Worm (Caenorhabditis elegans) whole organism, L1 larva: Measurements from ENCODE around the gene Y47D3A.20.

Source experiments
- C04F5.9 ChIP-seq: sonication (generic microtip); optimal IDR thresholded peaks from 2 replicates; lab custom pipeline; 2016; ENCODE audit warnings: missing genetic modification characterization, missing compliant biosample characterization
- C16A3.4 ChIP-seq: fragments of 150-350 bp; optimal IDR thresholded peaks from 2 replicates; lab custom pipeline; 2014; ENCODE audit warnings: missing biosample characterization, missing genetic modification characterization
- C34B4.2 ChIP-seq: sonication (generic microtip); optimal IDR thresholded peaks from 2 replicates; lab custom pipeline; 2017; ENCODE audit warnings: mild to moderate bottlenecking, missing genetic modification characterization, missing compliant biosample characterization
- F16B12.6 ChIP-seq: fragments of 150-350 bp; optimal IDR thresholded peaks from 2 replicates; lab custom pipeline; 2014; ENCODE audit warnings: missing biosample characterization, missing genetic modification characterization
- blmp-1 ChIP-seq: fragments of 150-350 bp; optimal IDR thresholded peaks from 2 replicates; lab custom pipeline; 2014; ENCODE audit warnings: missing biosample characterization, missing genetic modification characterization
- dsc-1 ChIP-seq: sonication (generic microtip); optimal IDR thresholded peaks from 2 replicates; lab custom pipeline; 2016; ENCODE audit warnings: mild to moderate bottlenecking, missing genetic modification characterization, missing compliant biosample characterization
- efl-1 ChIP-seq, 4 experiments: fragments of 150-350 bp; optimal IDR thresholded peaks in 3 of 4; peaks in 1 of 4; 1 replicate in 1 of 4; 2 replicates in 3 of 4; lab custom pipeline; 2014; ENCODE audit warnings: missing biosample characterization in 2 of 4, missing genetic modification characterization in 2 of 4, missing genetic modification reagents in 2 of 4
- efl-3 ChIP-seq: fragments of 200-800 bp; sonication (Bioruptor generic); optimal IDR thresholded peaks from 2 replicates; lab custom pipeline; 2018; ENCODE audit warnings: mild to moderate bottlenecking, missing genetic modification characterization, missing compliant biosample characterization
- egl-13 ChIP-seq: sonication (generic microtip); optimal IDR thresholded peaks from 2 replicates; lab custom pipeline; 2016; ENCODE audit warnings: missing genotype, missing genetic modification reagents, missing genetic modification characterization, missing compliant biosample characterization
- elt-2 ChIP-seq: sonication (generic microtip); optimal IDR thresholded peaks from 2 replicates; lab custom pipeline; 2016; ENCODE audit warnings: missing genetic modification characterization, mild to moderate bottlenecking, inconsistent platforms, missing compliant biosample characterization, missing genetic modification reagents
- elt-3 ChIP-seq, 6 experiments: fragments of 150-350 bp in 1 of 6; sonication (generic microtip); optimal IDR thresholded peaks; 2 replicates each; lab custom pipeline; 2017 to 2018; ENCODE audit warnings: missing biosample characterization in 6 of 6, missing genetic modification characterization in 6 of 6, inconsistent platforms in 1 of 6
- fkh-10 ChIP-seq: sonication (generic microtip); optimal IDR thresholded peaks from 2 replicates; lab custom pipeline; 2017; ENCODE audit warnings: missing biosample characterization, missing genetic modification reagents, missing genetic modification characterization
- fkh-8 ChIP-seq: sonication (generic microtip); optimal IDR thresholded peaks from 2 replicates; lab custom pipeline; 2016; ENCODE audit warnings: mild to moderate bottlenecking, missing genetic modification characterization, missing compliant biosample characterization
- hlh-17 ChIP-seq: fragments of 200-800 bp; sonication (Bioruptor generic); optimal IDR thresholded peaks from 2 replicates; lab custom pipeline; 2018; ENCODE audit warnings: missing genetic modification characterization, mild to moderate bottlenecking, missing compliant biosample characterization, moderate library complexity, borderline replicate concordance
- hlh-4 ChIP-seq: sonication (generic microtip); optimal IDR thresholded peaks from 2 replicates; lab custom pipeline; 2016; ENCODE audit warnings: mild to moderate bottlenecking, missing genetic modification characterization, missing compliant biosample characterization
- hpl-2 ChIP-seq: fragments of 150-350 bp; optimal IDR thresholded peaks from 2 replicates; lab custom pipeline; 2014; ENCODE audit warnings: missing biosample characterization, missing genetic modification reagents, missing genetic modification characterization
- jun-1 ChIP-seq: fragments of 150-350 bp; optimal IDR thresholded peaks from 2 replicates; lab custom pipeline; 2014; ENCODE audit warnings: missing biosample characterization, missing genetic modification reagents, missing genetic modification characterization
- lin-13 ChIP-seq: fragments of 150-350 bp; optimal IDR thresholded peaks from 2 replicates; lab custom pipeline; 2014; ENCODE audit warnings: missing biosample characterization, missing genetic modification reagents, missing genetic modification characterization
- lin-14 ChIP-seq: fragments of 200-800 bp; sonication (Bioruptor generic); optimal IDR thresholded peaks from 2 replicates; lab custom pipeline; 2018; ENCODE audit warnings: mild to moderate bottlenecking, missing genetic modification characterization, moderate library complexity, missing compliant biosample characterization
- lin-35 ChIP-seq, 2 experiments: fragments of 150-350 bp; optimal IDR thresholded peaks; 2 replicates each; lab custom pipeline; 2014; ENCODE audit warnings: missing biosample characterization in 2 of 2, missing genetic modification characterization in 2 of 2, missing genetic modification reagents in 2 of 2
- lin-39 ChIP-seq: fragments of 150-350 bp; optimal IDR thresholded peaks from 2 replicates; lab custom pipeline; 2014; ENCODE audit warnings: missing biosample characterization, missing genetic modification reagents, missing genetic modification characterization
- mab-9 ChIP-seq: fragments of 200-800 bp; sonication (Bioruptor generic); IDR thresholded peaks from 2 replicates; pipeline ENCODE4 v1.3.6; 2022; ENCODE audit warnings: missing genetic modification reagents, missing genetic modification characterization, missing compliant biosample characterization
- mdl-1 ChIP-seq, 2 experiments: fragments of 150-350 bp; optimal IDR thresholded peaks; 2 replicates each; lab custom pipeline; 2014 to 2017; ENCODE audit warnings: missing biosample characterization in 2 of 2, missing genetic modification characterization in 2 of 2, inconsistent platforms in 1 of 2
- mef-2 ChIP-seq: fragments of 150-350 bp; optimal IDR thresholded peaks from 2 replicates; lab custom pipeline; 2014; ENCODE audit warnings: missing biosample characterization, missing genetic modification characterization
- mep-1 ChIP-seq: fragments of 150-350 bp; optimal IDR thresholded peaks from 2 replicates; lab custom pipeline; 2014; ENCODE audit warnings: missing biosample characterization, missing genetic modification characterization
- nhr-11 ChIP-seq: fragments of 150-350 bp; optimal IDR thresholded peaks from 2 replicates; lab custom pipeline; 2014; ENCODE audit warnings: missing biosample characterization, missing genetic modification characterization
- nhr-12 ChIP-seq: sonication (generic microtip); optimal IDR thresholded peaks from 2 replicates; lab custom pipeline; 2017; ENCODE audit warnings: missing biosample characterization, missing genetic modification characterization
- nhr-20 ChIP-seq: sonication (generic microtip); optimal IDR thresholded peaks from 2 replicates; lab custom pipeline; 2016; ENCODE audit warnings: mild to moderate bottlenecking, missing genetic modification characterization, missing compliant biosample characterization
- nhr-71 ChIP-seq: sonication (generic microtip); optimal IDR thresholded peaks from 2 replicates; lab custom pipeline; 2016; ENCODE audit warnings: mild to moderate bottlenecking, missing genetic modification characterization, moderate library complexity, missing compliant biosample characterization
- nhr-84 ChIP-seq: sonication (generic microtip); optimal IDR thresholded peaks from 2 replicates; lab custom pipeline; 2017; ENCODE audit warnings: missing biosample characterization, missing genetic modification characterization
- nhr-85 ChIP-seq: sonication (generic microtip); peaks from one replicate; lab custom pipeline; 2016; ENCODE audit warnings: missing genetic modification characterization, inconsistent platforms, missing compliant biosample characterization
- nhr-90 ChIP-seq: sonication (generic microtip); optimal IDR thresholded peaks from 2 replicates; lab custom pipeline; 2016; ENCODE audit warnings: mild to moderate bottlenecking, missing genetic modification characterization, missing compliant biosample characterization; ENCODE audit not compliant: poor library complexity
- pqm-1 ChIP-seq: sonication (generic microtip); optimal IDR thresholded peaks from 3 replicates; lab custom pipeline; 2017; ENCODE audit warnings: missing biosample characterization, missing genetic modification characterization
- snu-23 ChIP-seq: sonication (generic microtip); optimal IDR thresholded peaks from 2 replicates; lab custom pipeline; 2016; ENCODE audit warnings: missing genetic modification characterization, missing compliant biosample characterization
- tbx-2 ChIP-seq: sonication (generic microtip); optimal IDR thresholded peaks from 2 replicates; lab custom pipeline; 2016; ENCODE audit warnings: missing genetic modification characterization, missing compliant biosample characterization
- tlp-1 ChIP-seq: fragments of 150-350 bp; optimal IDR thresholded peaks from 2 replicates; lab custom pipeline; 2014; ENCODE audit warnings: missing biosample characterization, missing genetic modification characterization
- unc-130 ChIP-seq: fragments of 150-350 bp; optimal IDR thresholded peaks from 2 replicates; lab custom pipeline; 2017; ENCODE audit warnings: missing biosample characterization, missing genetic modification characterization, inconsistent platforms
- unc-86 ChIP-seq: sonication (generic microtip); optimal IDR thresholded peaks from 2 replicates; lab custom pipeline; 2016; ENCODE audit warnings: missing genetic modification characterization, missing compliant biosample characterization
- unc-98 ChIP-seq: fragments of 200-800 bp; sonication (Bioruptor generic); IDR thresholded peaks from 2 replicates; pipeline ENCODE4 v1.3.6; 2022; ENCODE audit warnings: missing genetic modification characterization, missing compliant biosample characterization
- vab-15 ChIP-seq: sonication (generic microtip); optimal IDR thresholded peaks from 2 replicates; lab custom pipeline; 2017; ENCODE audit warnings: missing genotype, mild to moderate bottlenecking, missing genetic modification characterization, missing compliant biosample characterization

The Y47D3A.20 gene

ce11 chrIII:11238309-11238708 is 36.6 kb upstream of the Y47D3A.20 start:
- TF ChIP-seq mef-2 (tag; lab: Kevin White, UChicago) (no peak), C04F5.9 (tag; lab: Kevin White, UChicago) (no peak), hpl-2 (no peak), elt-2 (tag; lab: Kevin White, UChicago) (no peak), nhr-85 (tag; lab: Kevin White, UChicago) (no peak), jun-1 (no peak), nhr-20 (tag; lab: Kevin White, UChicago) (no peak), fkh-10 (GFP tag; lab: Kevin White, UChicago) (no peak), unc-130 (tag; lab: Kevin White, UChicago) (no peak), F16B12.6 (tag; lab: Kevin White, UChicago) (no peak), fkh-8 (no peak), lin-39 (tag; lab: Kevin White, UChicago) (no peak), nhr-90 (no peak), elt-3 (tag; optimal IDR thresholded peaks at IDR 0.05; lab: Kevin White, UChicago) (no peak), hlh-17 (GFP tag; lab: Kevin White, UChicago) (no peak), mdl-1 (tag; optimal IDR thresholded peaks at IDR 0.05; lab: Kevin White, UChicago) (no peak), dsc-1 (tag; lab: Kevin White, UChicago) (no peak), vab-15 (no peak), egl-13 (tag; lab: Kevin White, UChicago) (no peak), lin-13 (GFP tag; lab: Kevin White, UChicago) (no peak)

- TF ChIP-seq hlh-4 (tag; lab: Kevin White, UChicago) = no peak
- TF ChIP-seq tlp-1 (tag; lab: Kevin White, UChicago) = no peak
- no peak for TF ChIP-seq nhr-84 (tag; lab: Kevin White, UChicago)
- no peak for TF ChIP-seq dsc-1 (tag; lab: Kevin White, UChicago)
- TF ChIP-seq nhr-71 = no peak
- no peak for TF ChIP-seq elt-2 (tag; lab: Kevin White, UChicago)
- no peak for TF ChIP-seq tbx-2 (tag; lab: Kevin White, UChicago)
- TF ChIP-seq nhr-11 (tag; lab: Kevin White, UChicago) = no peak
- TF ChIP-seq egl-13 (tag; lab: Kevin White, UChicago) = no peak
- no peak for TF ChIP-seq nhr-12 (tag; lab: Kevin White, UChicago)
- no peak for TF ChIP-seq mab-9 (GFP tag; lab: Robert Waterston, UW)
- no peak for TF ChIP-seq C04F5.9 (tag; lab: Kevin White, UChicago)
- no peak for TF ChIP-seq pqm-1 (tag; lab: Kevin White, UChicago)
- no peak for TF ChIP-seq unc-98
- TF ChIP-seq unc-86 (tag; lab: Kevin White, UChicago) = no peak
- no peak for TF ChIP-seq efl-3 (GFP tag; lab: Kevin White, UChicago)
- TF ChIP-seq C34B4.2 (tag; lab: Kevin White, UChicago) = no peak
- TF ChIP-seq hlh-17 (GFP tag; lab: Kevin White, UChicago) = no peak
- TF ChIP-seq mdl-1 (tag; optimal IDR thresholded peaks at IDR 0.05; lab: Kevin White, UChicago) = no peak
- no peak for TF ChIP-seq nhr-20 (tag; lab: Kevin White, UChicago)
- TF ChIP-seq, all 84 proteins: peak for 0
Observed at ce11 chrIII:11238790-11239189, 36.1 kb upstream of the Y47D3A.20 start.

ce11 chrIII:11240776-11241175 is 34.1 kb upstream of the Y47D3A.20 start:
- peak; percentile 11 for TF ChIP-seq snu-23 (GFP tag; lab: Kevin White, UChicago)
- TF ChIP-seq mep-1 (tag; lab: Kevin White, UChicago) = peak; percentile 6
- peak; percentile 13 for TF ChIP-seq nhr-90
- no peak for TF ChIP-seq C16A3.4
- TF ChIP-seq blmp-1 (tag; lab: Kevin White, UChicago) = peak; percentile 63
- no peak for TF ChIP-seq efl-1 (optimal IDR thresholded peaks at IDR 0.05; lab: Kevin White, UChicago)
- TF ChIP-seq efl-1 (GFP tag; optimal IDR thresholded peaks at IDR 0.05 in 1 of 2; lab: Kevin White, UChicago) = no peak
- TF ChIP-seq lin-35 (GFP tag; optimal IDR thresholded peaks at IDR 0.05; lab: Kevin White, UChicago) = peak in 1 of 2 experiments; percentile 16
- peak; percentile 21 for TF ChIP-seq lin-14 (GFP tag; lab: Kevin White, UChicago)
- TF ChIP-seq elt-3 (tag; optimal IDR thresholded peaks at IDR 0.05; lab: Kevin White, UChicago) = peak in 4 of 6 experiments; percentile 29 to 77 (median 54)
- peak; percentile 67 for TF ChIP-seq nhr-85 (tag; lab: Kevin White, UChicago)
